Fruit fly (Drosophila melanogaster): ENCODE measurements around the gene CG46507.
"Not testable (repeated sequence)": the region's sequence is repeated elsewhere in the genome, so short reads cannot be mapped to it uniquely, and the experiment has no call there.

CG46507 gene

DNA sequence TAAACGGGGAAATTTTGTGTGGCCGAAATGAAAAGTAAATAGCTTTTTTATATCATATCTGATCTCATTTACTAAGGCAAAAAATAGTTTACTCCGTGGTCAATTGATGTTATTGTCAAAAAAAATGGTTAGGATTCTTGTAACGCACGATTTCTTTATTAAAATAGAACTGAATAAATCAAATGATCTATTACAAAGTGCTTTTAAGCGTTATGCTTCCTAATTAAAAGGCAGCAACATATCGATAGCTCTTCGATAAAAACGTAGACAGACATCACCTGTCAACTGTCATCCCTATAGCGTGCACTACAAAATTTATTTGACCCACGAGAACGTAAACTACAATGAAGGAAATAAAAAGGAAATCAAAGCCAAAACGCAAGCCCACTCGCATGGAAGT, at the start of gene CG46507:
Gene CG46507, plus strand, starts transcription at position 301 of the 400 bp plus-strand sequence.
- TF ChIP-seq CG12605 (GFP tag; IDR thresholded peaks at IDR 0.05); CG32121 (GFP tag; IDR thresholded peaks at IDR 0.05); CG34367 (tag; optimal IDR thresholded peaks at IDR 0.05): not testable (repeated sequence)

dm6 chrX:22142758-22143157, 20.0 kb upstream of the CG46507 start, which contains the start of gene CG40813:
Gene CG40813 (plus strand): TSS chrX:22143058.
- TF ChIP-seq CG15710 (tag; optimal IDR thresholded peaks at IDR 0.05); Ets98B (GFP tag; IDR thresholded peaks at IDR 0.05); CG32121 (GFP tag; IDR thresholded peaks at IDR 0.05): not testable (repeated sequence)

DNA sequence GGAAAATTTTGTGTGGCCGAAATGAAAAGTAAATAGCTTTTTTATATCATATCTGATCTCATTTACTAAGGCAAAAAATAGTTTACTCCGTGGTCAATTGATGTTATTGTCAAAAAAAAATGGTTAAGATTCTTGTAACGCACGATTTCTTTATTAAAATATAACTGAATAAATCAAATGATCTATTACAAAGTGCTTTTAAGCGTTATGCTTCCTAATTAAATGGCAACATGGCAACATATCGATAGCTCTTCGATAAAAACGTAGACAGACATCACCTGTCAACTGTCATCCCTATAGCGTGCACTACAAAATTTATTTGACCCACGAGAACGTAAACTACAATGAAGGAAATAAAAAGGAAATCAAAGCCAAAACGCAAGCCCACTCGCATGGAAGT, 15.2 kb upstream of the CG46507 start, which contains the start of gene CG46504:
Gene CG46504, plus strand, starts transcription at position 301 of the 400 bp plus-strand sequence.
- TF ChIP-seq fd96Ca (GFP tag; IDR thresholded peaks at IDR 0.05); CG8301 (tag; optimal IDR thresholded peaks at IDR 0.05); Snoo (tag; optimal IDR thresholded peaks at IDR 0.05): not testable (repeated sequence)

- not testable (repeated sequence) for TF ChIP-seq fd96Ca (GFP tag; IDR thresholded peaks at IDR 0.05); Ets98B (GFP tag; IDR thresholded peaks at IDR 0.05); CG34367 (tag; optimal IDR thresholded peaks at IDR 0.05)
Observed at dm6 chrX:22152542-22152941, 10.2 kb upstream of the CG46507 start, which contains the start of gene CG46505. Gene CG46505 (plus strand): TSS chrX:22152842.

DNA sequence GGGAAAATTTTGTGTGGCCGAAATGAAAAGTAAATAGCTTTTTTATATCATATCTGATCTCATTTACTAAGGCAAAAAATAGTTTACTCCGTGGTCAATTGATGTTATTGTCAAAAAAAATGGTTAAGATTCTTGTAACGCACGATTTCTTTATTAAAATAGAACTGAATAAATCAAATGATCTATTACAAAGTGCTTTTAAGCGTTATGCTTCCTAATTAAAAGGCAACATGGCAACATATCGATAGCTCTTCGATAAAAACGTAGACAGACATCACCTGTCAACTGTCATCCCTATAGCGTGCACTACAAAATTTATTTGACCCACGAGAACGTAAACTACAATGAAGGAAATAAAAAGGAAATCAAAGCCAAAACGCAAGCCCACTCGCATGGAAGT, 5.1 kb upstream of the CG46507 start, which contains the start of gene CG46506:
Gene CG46506, plus strand, starts transcription at position 301 of the 400 bp plus-strand sequence.
- TF ChIP-seq CG12605 (GFP tag; IDR thresholded peaks at IDR 0.05); gl (tag; optimal IDR thresholded peaks at IDR 0.05); CG8301 (tag; optimal IDR thresholded peaks at IDR 0.05): not testable (repeated sequence)

dm6 chrX:22167355-22167754, 4.6 kb downstream of the CG46507 start, which contains the start of gene CG46508:
Gene CG46508 (plus strand): TSS chrX:22167655.
- TF ChIP-seq rn (GFP tag; IDR thresholded peaks at IDR 0.05); CG17806 (tag; optimal IDR thresholded peaks at IDR 0.05); CG13204 (GFP tag; optimal IDR thresholded peaks at IDR 0.05): not testable (repeated sequence)

dm6 chrX:22172341-22172740, 9.6 kb downstream of the CG46507 start, which contains the start of gene CG46509:
Gene CG46509 (plus strand): TSS chrX:22172641.
- not testable (repeated sequence) for TF ChIP-seq CG12605 (GFP tag; IDR thresholded peaks at IDR 0.05); CG14655 (GFP tag; optimal IDR thresholded peaks at IDR 0.05); CG10348 (GFP tag; IDR thresholded peaks at IDR 0.05)

DNA sequence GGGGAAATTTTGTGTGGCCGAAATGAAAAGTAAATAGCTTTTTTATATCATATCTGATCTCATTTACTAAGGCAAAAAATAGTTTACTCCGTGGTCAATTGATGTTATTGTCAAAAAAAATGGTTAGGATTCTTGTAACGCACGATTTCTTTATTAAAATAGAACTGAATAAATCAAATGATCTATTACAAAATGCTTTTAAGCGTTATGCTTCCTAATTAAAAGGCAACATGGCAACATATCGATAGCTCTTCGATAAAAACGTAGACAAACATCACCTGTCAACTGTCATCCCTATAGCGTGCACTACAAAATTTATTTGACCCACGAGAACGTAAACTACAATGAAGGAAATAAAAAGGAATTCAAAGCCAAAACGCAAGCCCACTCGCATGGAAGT, 14.5 kb downstream of the CG46507 start, which contains the start of gene CG46510:
Gene CG46510, plus strand, starts transcription at position 301 of the 400 bp plus-strand sequence.
- TF ChIP-seq CG12605 (GFP tag; IDR thresholded peaks at IDR 0.05); CG8301 (tag; optimal IDR thresholded peaks at IDR 0.05); CG13204 (GFP tag; optimal IDR thresholded peaks at IDR 0.05): not testable (repeated sequence)

DNA sequence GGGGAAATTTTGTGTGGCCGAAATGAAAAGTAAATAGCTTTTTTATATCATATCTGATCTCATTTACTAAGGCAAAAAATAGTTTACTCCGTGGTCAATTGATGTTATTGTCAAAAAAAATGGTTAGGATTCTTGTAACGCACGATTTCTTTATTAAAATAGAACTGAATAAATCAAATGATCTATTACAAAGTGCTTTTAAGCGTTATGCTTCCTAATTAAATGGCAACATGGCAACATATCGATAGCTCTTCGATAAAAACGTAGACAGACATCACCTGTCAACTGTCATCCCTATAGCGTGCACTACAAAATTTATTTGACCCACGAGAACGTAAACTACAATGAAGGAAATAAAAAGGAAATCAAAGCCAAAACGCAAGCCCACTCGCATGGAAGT, 19.5 kb downstream of the CG46507 start, which contains the start of gene CG46511:
Gene CG46511, plus strand, starts transcription at position 301 of the 400 bp plus-strand sequence.
- TF ChIP-seq Pif1B (GFP tag; optimal IDR thresholded peaks at IDR 0.05); gl (tag; optimal IDR thresholded peaks at IDR 0.05); rn (GFP tag; IDR thresholded peaks at IDR 0.05): not testable (repeated sequence)

DNA sequence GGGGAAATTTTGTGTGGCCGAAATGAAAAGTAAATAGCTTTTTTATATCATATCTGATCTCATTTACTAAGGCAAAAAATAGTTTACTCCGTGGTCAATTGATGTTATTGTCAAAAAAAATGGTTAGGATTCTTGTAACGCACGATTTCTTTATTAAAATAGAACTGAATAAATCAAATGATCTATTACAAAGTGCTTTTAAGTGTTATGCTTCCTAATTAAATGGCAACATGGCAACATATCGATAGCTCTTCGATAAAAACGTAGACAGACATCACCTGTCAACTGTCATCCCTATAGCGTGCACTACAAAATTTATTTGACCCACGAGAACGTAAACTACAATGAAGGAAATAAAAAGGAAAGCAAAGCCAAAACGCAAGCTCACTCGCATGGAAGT, 24.3 kb downstream of the CG46507 start, which contains the start of gene CG46512:
Gene CG46512, plus strand, starts transcription at position 301 of the 400 bp plus-strand sequence.
- not testable (repeated sequence) for TF ChIP-seq Pif1A (GFP tag; optimal IDR thresholded peaks at IDR 0.05); CG8301 (tag; optimal IDR thresholded peaks at IDR 0.05); EcR (GFP tag; optimal IDR thresholded peaks at IDR 0.05)
